Worm (Caenorhabditis elegans): Measurements from ENCODE around the gene T02D1.8.

T02D1.8 gene

DNA sequence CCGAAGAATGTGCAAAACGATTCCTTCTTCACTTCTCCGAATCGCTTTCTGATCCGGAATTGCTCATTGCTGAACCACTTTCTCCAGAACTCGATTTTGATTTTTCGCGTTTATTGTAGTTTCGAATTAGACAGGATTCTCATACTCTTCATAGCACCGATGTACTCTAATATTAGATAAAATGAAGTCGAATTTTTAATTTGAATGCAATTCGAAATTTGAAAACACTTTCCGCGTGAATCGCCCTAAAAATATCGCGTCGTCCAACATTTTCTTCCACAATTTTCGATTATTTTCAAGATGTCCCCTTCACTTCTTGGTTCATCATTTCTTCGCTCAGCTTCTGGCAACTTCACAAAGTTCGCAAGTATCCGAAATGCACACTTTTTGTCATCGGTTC lies 5.3 kb downstream of the T02D1.8 start, which contains the start of gene C30H6.8:
C30H6.8 (plus strand) TSS at position 301 of the 400 bp plus-strand sequence.
- TF ChIP-seq pes-1 (GFP tag; IDR thresholded peaks at IDR 0.05) (no peak), ceh-36 (tag; optimal IDR thresholded peaks at IDR 0.05) (no peak), aly-1 (tag; optimal IDR thresholded peaks at IDR 0.05) (no peak), ceh-13 (GFP tag; optimal IDR thresholded peaks at IDR 0.05) (no peak), flt-1 (GFP tag; IDR thresholded peaks at IDR 0.05) (no peak), F13C5.2 (tag; optimal IDR thresholded peaks at IDR 0.05) (no peak), ets-7 (tag; optimal IDR thresholded peaks at IDR 0.05) (no peak), ama-1 (optimal IDR thresholded peaks at IDR 0.05) (no peak), tbx-37 (GFP tag; conservative IDR thresholded peaks at IDR 0.05) (no peak), hmg-4 (GFP tag; optimal IDR thresholded peaks at IDR 0.05) (no peak), B0310.2 (tag; optimal IDR thresholded peaks at IDR 0.05) (no peak), tra-4 (tag; optimal IDR thresholded peaks at IDR 0.05) (no peak), hmbx-1 (tag; optimal IDR thresholded peaks at IDR 0.05) (no peak), scrt-1 (GFP tag; IDR thresholded peaks at IDR 0.05) (no peak), sea-1 (GFP tag; conservative IDR thresholded peaks at IDR 0.05) (no peak)

DNA sequence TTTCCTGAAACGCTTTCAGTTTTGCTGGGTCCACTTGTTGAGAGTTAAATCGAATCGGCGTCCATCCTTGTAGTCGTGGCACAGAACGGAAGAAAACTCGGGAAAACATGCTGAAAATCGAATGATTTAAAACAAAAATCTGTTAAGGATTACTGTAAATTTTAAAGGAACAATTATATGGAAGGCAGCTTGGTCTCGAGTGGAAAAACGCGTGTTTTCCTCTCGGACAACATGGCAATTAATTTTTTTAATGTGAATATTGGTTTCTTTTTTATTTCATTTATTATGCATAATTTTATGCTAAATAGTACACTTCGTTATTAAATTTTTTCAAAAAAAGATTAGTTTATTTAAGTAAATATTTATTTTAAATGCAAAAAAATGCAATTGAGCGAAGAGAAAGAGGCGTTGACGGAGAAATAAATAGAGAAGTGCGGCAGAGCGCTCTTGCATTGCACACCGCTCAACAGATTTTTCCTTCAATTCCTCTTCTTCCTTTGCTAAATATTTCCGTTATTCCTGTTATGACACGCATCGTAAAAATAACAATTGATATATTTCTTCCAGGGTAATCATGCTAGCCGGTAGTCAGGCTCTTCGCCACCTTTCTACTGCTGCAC lies 7.1 kb downstream of the T02D1.8 start, which contains the start of the genes C30H6.9 and dlat-2:
C30H6.9 (minus strand) TSS at position 110 of the 620 bp plus-strand sequence.
dlat-2 (plus strand) TSS at position 566 of the 620 bp plus-strand sequence.
- no peak for TF ChIP-seq hnd-1 (tag; optimal IDR thresholded peaks at IDR 0.05)
- TF ChIP-seq F13C5.2 (tag; optimal IDR thresholded peaks at IDR 0.05) = peak; percentile 32

DNA sequence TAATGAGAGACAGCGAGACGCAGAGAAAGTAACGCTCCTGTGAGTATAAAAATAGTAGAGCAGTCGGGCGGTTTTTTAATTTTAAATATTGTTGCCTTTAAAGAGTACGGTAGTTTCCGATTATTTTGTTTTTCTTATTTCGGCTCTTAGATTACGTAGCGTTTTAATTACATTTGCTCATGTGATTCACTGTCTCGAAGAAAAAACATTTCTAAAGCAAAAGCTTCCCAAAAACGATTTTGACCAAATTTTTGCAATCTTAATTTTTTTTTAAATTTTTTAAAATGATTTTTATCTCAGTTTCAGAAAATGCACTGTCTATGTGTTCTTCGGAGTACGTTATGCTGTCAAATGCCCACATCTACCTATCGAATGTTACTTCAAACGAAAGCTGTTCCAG lies 11.2 kb downstream of the T02D1.8 start, which contains the start of gene haf-1:
haf-1 (plus strand) TSS at position 301 of the 400 bp plus-strand sequence.
- no peak for TF ChIP-seq scrt-1 (GFP tag; IDR thresholded peaks at IDR 0.05)
- no peak for TF ChIP-seq ets-7 (tag; optimal IDR thresholded peaks at IDR 0.05)
- TF ChIP-seq tbx-11 (GFP tag; IDR thresholded peaks at IDR 0.05) = no peak
- TF ChIP-seq hnd-1 (tag; optimal IDR thresholded peaks at IDR 0.05) = no peak
- no peak for TF ChIP-seq ama-1 (optimal IDR thresholded peaks at IDR 0.05)
- TF ChIP-seq B0310.2 (tag; optimal IDR thresholded peaks at IDR 0.05) = no peak
- no peak for TF ChIP-seq flt-1 (GFP tag; IDR thresholded peaks at IDR 0.05)
- TF ChIP-seq tbx-37 (GFP tag; conservative IDR thresholded peaks at IDR 0.05) = no peak
- TF ChIP-seq sea-1 (GFP tag; conservative IDR thresholded peaks at IDR 0.05) = no peak
- no peak for TF ChIP-seq pes-1 (GFP tag; IDR thresholded peaks at IDR 0.05)
- no peak for TF ChIP-seq ceh-13 (GFP tag; optimal IDR thresholded peaks at IDR 0.05)
- TF ChIP-seq hmbx-1 (tag; optimal IDR thresholded peaks at IDR 0.05) = no peak

DNA sequence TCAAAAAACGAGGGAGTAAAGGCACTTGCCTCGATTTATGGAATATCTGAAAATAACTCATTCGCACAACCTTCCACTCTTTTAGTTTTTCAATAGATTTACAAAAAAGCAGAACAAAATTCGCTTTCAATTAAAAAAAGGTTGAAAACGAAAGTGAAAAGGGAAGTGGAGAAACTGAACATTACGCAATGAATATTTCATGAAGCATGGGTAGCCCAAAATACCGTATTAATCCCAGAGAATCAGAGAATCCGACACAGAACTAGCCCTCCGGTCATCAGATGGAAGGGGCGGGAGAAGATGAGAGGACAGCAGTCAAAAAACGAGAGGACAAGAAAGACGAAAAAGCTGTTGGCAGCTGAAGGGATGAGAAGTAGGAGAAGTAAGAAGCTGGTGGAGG lies 15.8 kb downstream of the T02D1.8 start, which contains the start of gene C30H6.5:
C30H6.5 (plus strand) TSS at position 301 of the 400 bp plus-strand sequence.
- no peak for TF ChIP-seq tra-4 (tag; optimal IDR thresholded peaks at IDR 0.05)
- TF ChIP-seq tbx-37 (GFP tag; conservative IDR thresholded peaks at IDR 0.05) = no peak

DNA sequence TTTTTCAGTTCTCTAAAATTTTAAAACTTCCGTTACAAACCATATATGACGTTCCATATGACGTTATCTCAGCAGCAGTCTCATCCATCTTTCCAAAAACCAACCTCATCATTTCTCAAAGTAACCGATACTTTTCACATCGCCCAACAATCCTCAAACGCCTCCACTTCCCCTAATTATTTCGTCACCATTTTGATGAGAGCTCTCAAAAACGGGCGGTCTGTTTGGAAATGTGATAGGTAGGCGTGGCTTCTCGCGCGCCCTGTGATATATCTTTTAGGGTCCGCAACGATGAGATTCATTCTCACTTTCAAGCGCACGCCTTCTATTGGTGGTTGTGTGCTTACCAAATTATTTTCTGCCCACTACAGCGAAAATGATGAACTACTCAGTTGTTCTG lies 19.0 kb downstream of the T02D1.8 start, which contains the start of gene trh-1:
trh-1 (plus strand) TSS at position 301 of the 400 bp plus-strand sequence.
- TF ChIP-seq tra-4 (tag; optimal IDR thresholded peaks at IDR 0.05) (no peak), flt-1 (GFP tag; IDR thresholded peaks at IDR 0.05) (no peak), F13C5.2 (tag; optimal IDR thresholded peaks at IDR 0.05) (no peak), aly-1 (tag; optimal IDR thresholded peaks at IDR 0.05) (no peak), sea-1 (GFP tag; conservative IDR thresholded peaks at IDR 0.05) (no peak), ceh-36 (tag; optimal IDR thresholded peaks at IDR 0.05) (no peak), ama-1 (optimal IDR thresholded peaks at IDR 0.05) (no peak), scrt-1 (GFP tag; IDR thresholded peaks at IDR 0.05) (no peak)

DNA sequence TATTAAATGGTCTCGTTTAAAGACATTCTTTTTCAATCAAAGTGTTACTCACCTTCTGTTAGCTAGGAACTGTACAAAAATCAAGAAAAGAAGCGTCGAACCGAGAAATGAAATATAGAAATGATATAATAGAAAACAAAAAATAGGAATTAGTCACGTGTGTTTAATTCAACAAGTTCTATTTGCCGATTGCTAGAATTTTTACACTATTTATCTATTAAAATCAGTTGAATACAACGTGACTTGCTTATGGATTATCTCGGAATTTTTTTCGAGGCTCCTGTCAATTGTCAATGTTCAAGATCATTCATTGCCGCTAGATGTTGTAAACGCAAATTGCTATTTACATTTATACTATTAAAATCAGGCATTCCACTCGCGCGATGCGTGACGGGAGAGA lies 20.0 kb downstream of the T02D1.8 start, which contains the start of gene zipt-17:
zipt-17 (minus strand) TSS at position 101 of the 400 bp plus-strand sequence.
- no peak for TF ChIP-seq tbx-37 (GFP tag; conservative IDR thresholded peaks at IDR 0.05)
- TF ChIP-seq ceh-13 (GFP tag; optimal IDR thresholded peaks at IDR 0.05) = no peak
- no peak for TF ChIP-seq tra-4 (tag; optimal IDR thresholded peaks at IDR 0.05)
- TF ChIP-seq tbx-11 (GFP tag; IDR thresholded peaks at IDR 0.05) = no peak
- TF ChIP-seq hmg-4 (GFP tag; optimal IDR thresholded peaks at IDR 0.05) = no peak
- no peak for TF ChIP-seq scrt-1 (GFP tag; IDR thresholded peaks at IDR 0.05)
- no peak for TF ChIP-seq F13C5.2 (tag; optimal IDR thresholded peaks at IDR 0.05)
- no peak for TF ChIP-seq flt-1 (GFP tag; IDR thresholded peaks at IDR 0.05)
- no peak for TF ChIP-seq ceh-36 (tag; optimal IDR thresholded peaks at IDR 0.05)
- no peak for TF ChIP-seq ets-7 (tag; optimal IDR thresholded peaks at IDR 0.05)

DNA sequence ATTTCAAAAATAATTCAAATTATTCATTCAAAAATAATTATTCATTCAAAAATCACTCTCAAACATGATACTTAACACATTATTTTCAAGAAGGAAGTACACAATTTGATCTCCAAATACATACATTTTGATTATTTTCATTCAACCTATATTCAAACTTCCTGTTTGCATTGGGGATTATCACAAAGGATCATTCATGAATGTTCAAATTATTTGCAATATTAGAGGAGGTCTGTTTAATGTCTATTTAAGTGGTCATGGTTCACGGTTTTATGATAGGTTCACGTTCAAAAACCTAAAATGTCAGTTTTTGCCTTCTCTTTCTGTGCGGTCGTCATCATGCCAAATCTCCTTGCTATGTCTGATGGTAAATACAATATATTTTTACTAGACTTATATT lies 26.1 kb downstream of the T02D1.8 start, which contains the start of gene clec-202:
clec-202 (plus strand) TSS at position 301 of the 400 bp plus-strand sequence.
- TF ChIP-seq ceh-36 (tag; optimal IDR thresholded peaks at IDR 0.05) (no peak), hmbx-1 (tag; optimal IDR thresholded peaks at IDR 0.05) (no peak), B0310.2 (tag; optimal IDR thresholded peaks at IDR 0.05) (no peak), ets-7 (tag; optimal IDR thresholded peaks at IDR 0.05) (no peak), F13C5.2 (tag; optimal IDR thresholded peaks at IDR 0.05) (no peak), hnd-1 (tag; optimal IDR thresholded peaks at IDR 0.05) (no peak), pes-1 (GFP tag; IDR thresholded peaks at IDR 0.05) (no peak), ceh-13 (GFP tag; optimal IDR thresholded peaks at IDR 0.05) (no peak), hmg-4 (GFP tag; optimal IDR thresholded peaks at IDR 0.05) (no peak), tra-4 (tag; optimal IDR thresholded peaks at IDR 0.05) (no peak), scrt-1 (GFP tag; IDR thresholded peaks at IDR 0.05) (no peak), tbx-11 (GFP tag; IDR thresholded peaks at IDR 0.05) (no peak), aly-1 (tag; optimal IDR thresholded peaks at IDR 0.05) (no peak), flt-1 (GFP tag; IDR thresholded peaks at IDR 0.05) (no peak), ama-1 (optimal IDR thresholded peaks at IDR 0.05) (no peak), sea-1 (GFP tag; conservative IDR thresholded peaks at IDR 0.05) (no peak), tbx-37 (GFP tag; conservative IDR thresholded peaks at IDR 0.05) (no peak)

DNA sequence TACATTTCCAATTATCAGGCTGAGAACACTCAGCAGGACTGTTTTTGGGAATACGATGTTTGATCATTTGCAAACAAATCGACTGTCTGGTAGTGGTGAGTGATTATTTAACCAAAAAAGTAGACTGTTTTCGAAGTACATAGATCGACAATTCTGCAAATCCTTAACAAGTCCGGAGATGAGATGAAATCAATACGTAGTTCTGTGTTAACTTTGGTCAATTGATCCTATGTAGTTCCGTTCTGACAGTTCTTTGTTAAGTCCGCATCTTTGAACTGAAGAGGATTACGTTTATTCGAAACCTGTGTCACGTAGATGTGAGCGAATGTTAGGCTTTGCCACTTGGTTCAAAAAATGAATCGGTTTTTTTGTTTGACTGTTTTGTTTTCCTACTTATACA lies 35.7 kb downstream of the T02D1.8 start, which contains the start of gene clec-199:
clec-199 (plus strand) TSS at position 301 of the 400 bp plus-strand sequence.
- no peak for TF ChIP-seq tbx-11 (GFP tag; IDR thresholded peaks at IDR 0.05)
- no peak for TF ChIP-seq sea-1 (GFP tag; conservative IDR thresholded peaks at IDR 0.05)
- no peak for TF ChIP-seq hmbx-1 (tag; optimal IDR thresholded peaks at IDR 0.05)
- TF ChIP-seq B0310.2 (tag; optimal IDR thresholded peaks at IDR 0.05) = no peak
- no peak for TF ChIP-seq scrt-1 (GFP tag; IDR thresholded peaks at IDR 0.05)
- TF ChIP-seq aly-1 (tag; optimal IDR thresholded peaks at IDR 0.05) = no peak
- TF ChIP-seq hnd-1 (tag; optimal IDR thresholded peaks at IDR 0.05) = no peak
- no peak for TF ChIP-seq ets-7 (tag; optimal IDR thresholded peaks at IDR 0.05)

Measured in whole organism, early embryonic.